Worm (Caenorhabditis elegans) whole organism, L4 larva: ENCODE data around the gene pyc-1.

ENCODE experiments used
- F26F4.8 ChIP-seq: fragments of 200-800 bp; sonication (Bioruptor generic); conservative IDR thresholded peaks from 2 replicates; pipeline ENCODE4 v1.3.6; 2022; ENCODE audit warnings: missing genetic modification characterization, missing compliant biosample characterization
- F37D6.2 ChIP-seq: sonication (generic microtip); optimal IDR thresholded peaks from 2 replicates; lab custom pipeline; 2016; ENCODE audit warnings: mild to moderate bottlenecking, missing genetic modification characterization, missing compliant biosample characterization
- F49E8.2 ChIP-seq: sonication (generic microtip); optimal IDR thresholded peaks from 2 replicates; lab custom pipeline; 2016; ENCODE audit warnings: missing compliant biosample characterization, mild to moderate bottlenecking, missing genetic modification characterization, borderline replicate concordance
- T20F7.1 ChIP-seq: fragments of 200-800 bp; sonication (Bioruptor generic); optimal IDR thresholded peaks from 2 replicates; lab custom pipeline; 2018; ENCODE audit warnings: mild to moderate bottlenecking, missing genetic modification characterization, missing compliant biosample characterization
- Y5F2A.4 ChIP-seq: fragments of 200-800 bp; sonication (Bioruptor generic); optimal IDR thresholded peaks from 2 replicates; lab custom pipeline; 2018; ENCODE audit warnings: mild to moderate bottlenecking, missing genetic modification characterization, missing compliant biosample characterization
- ZK337.2 ChIP-seq: fragments of 200-800 bp; sonication (Bioruptor generic); IDR thresholded peaks from 2 replicates; pipeline ENCODE4 v1.3.6; 2022; ENCODE audit warnings: missing genetic modification reagents, missing genetic modification characterization, missing compliant biosample characterization
- ZK546.5 ChIP-seq, 2 experiments: sonication (generic microtip); optimal IDR thresholded peaks; 2 replicates each; lab custom pipeline; 2017; ENCODE audit warnings: missing biosample characterization in 2 of 2, missing genetic modification characterization in 2 of 2
- ceh-20 ChIP-seq: fragments of 200-800 bp; sonication (Bioruptor generic); IDR thresholded peaks from 2 replicates; pipeline ENCODE4 v1.3.6; 2022; ENCODE audit warnings: missing genetic modification reagents, missing genetic modification characterization, missing compliant biosample characterization
- ceh-44 ChIP-seq: fragments of 200-800 bp; sonication (Bioruptor generic); IDR thresholded peaks from 2 replicates; pipeline ENCODE4 v1.3.6; 2022; ENCODE audit warnings: missing genetic modification reagents, missing genetic modification characterization, missing compliant biosample characterization
- ceh-62 ChIP-seq: sonication (generic microtip); optimal IDR thresholded peaks from 2 replicates; lab custom pipeline; 2017; ENCODE audit warnings: missing biosample characterization, missing genetic modification characterization
- ces-1 ChIP-seq: fragments of 150-350 bp; sonication (generic microtip); optimal IDR thresholded peaks from 4 replicates; lab custom pipeline; 2014; ENCODE audit warnings: missing biosample characterization, missing genetic modification reagents, missing genetic modification characterization
- cey-2 ChIP-seq: sonication (generic microtip); optimal IDR thresholded peaks from 3 replicates; lab custom pipeline; 2017; ENCODE audit warnings: missing genetic modification characterization, mild to moderate bottlenecking, missing compliant biosample characterization, antibody characterized with exemption, borderline replicate concordance; ENCODE audit not compliant: insufficient read depth
- dmd-6 ChIP-seq: fragments of 200-800 bp; sonication (Bioruptor generic); IDR thresholded peaks from 2 replicates; pipeline ENCODE4 v1.3.6; 2022; ENCODE audit warnings: missing genetic modification reagents, missing genetic modification characterization, missing compliant biosample characterization
- dmd-9 ChIP-seq: fragments of 200-800 bp; sonication (Bioruptor generic); IDR thresholded peaks from 2 replicates; pipeline ENCODE4 v1.3.6; 2022; ENCODE audit warnings: missing genetic modification reagents, missing genetic modification characterization, missing compliant biosample characterization
- dpl-1 ChIP-seq: fragments of 150-350 bp; optimal IDR thresholded peaks from 2 replicates; lab custom pipeline; 2014; ENCODE audit warnings: missing biosample characterization, missing genetic modification reagents, missing genetic modification characterization
- dve-1 ChIP-seq: sonication (generic microtip); optimal IDR thresholded peaks from 2 replicates; lab custom pipeline; 2017; ENCODE audit warnings: antibody characterized with exemption, mild to moderate bottlenecking, missing genetic modification characterization, missing compliant biosample characterization; ENCODE audit not compliant: insufficient read depth
- egl-27 ChIP-seq: sonication (generic microtip); optimal IDR thresholded peaks from 3 replicates; lab custom pipeline; 2017; ENCODE audit warnings: missing biosample characterization, missing genetic modification reagents, missing genetic modification characterization
- egl-43 ChIP-seq: fragments of 200-800 bp; sonication (Bioruptor generic); IDR thresholded peaks from 2 replicates; pipeline ENCODE4 v1.3.6; 2022; ENCODE audit warnings: missing genetic modification reagents, missing genetic modification characterization, missing compliant biosample characterization
- fkh-10 ChIP-seq: fragments of 150-350 bp; optimal IDR thresholded peaks from 2 replicates; lab custom pipeline; 2014; ENCODE audit warnings: missing biosample characterization, missing genetic modification reagents, missing genetic modification characterization
- fos-1 ChIP-seq: fragments of 150-350 bp; optimal IDR thresholded peaks from 2 replicates; lab custom pipeline; 2014; ENCODE audit warnings: missing biosample characterization, missing genetic modification characterization
- hif-1 ChIP-seq, 2 experiments: sonication (generic microtip); optimal IDR thresholded peaks; 2 replicates each; lab custom pipeline; 2016 to 2017; ENCODE audit warnings: missing compliant biosample characterization in 2 of 2, missing genetic modification characterization in 2 of 2, missing genetic modification reagents in 2 of 2, missing genotype in 2 of 2, mild to moderate bottlenecking in 1 of 2
- hlh-11 ChIP-seq: fragments of 200-800 bp; sonication (Bioruptor generic); optimal IDR thresholded peaks from 2 replicates; lab custom pipeline; 2018; ENCODE audit warnings: mild to moderate bottlenecking, missing genetic modification characterization, missing compliant biosample characterization
- lim-7 ChIP-seq: fragments of 200-800 bp; sonication (Bioruptor generic); IDR thresholded peaks from 2 replicates; pipeline ENCODE4 v1.3.6; 2022; ENCODE audit warnings: missing genetic modification characterization, missing compliant biosample characterization
- lin-29 ChIP-seq: fragments of 200-800 bp; sonication (Bioruptor generic); IDR thresholded peaks from 2 replicates; pipeline ENCODE4 v1.3.6; 2022; ENCODE audit warnings: missing genetic modification reagents, missing genetic modification characterization, missing compliant biosample characterization
- lin-38 ChIP-seq: fragments of 200-800 bp; sonication (Bioruptor generic); IDR thresholded peaks from 2 replicates; pipeline ENCODE4 v1.3.6; 2022; ENCODE audit warnings: missing genetic modification reagents, missing genetic modification characterization, missing compliant biosample characterization
- lin-39 ChIP-seq: fragments of 150-350 bp; optimal IDR thresholded peaks from 2 replicates; lab custom pipeline; 2014; ENCODE audit warnings: missing biosample characterization, missing genetic modification reagents, missing genetic modification characterization
- lir-3 ChIP-seq: sonication (generic microtip); optimal IDR thresholded peaks from 2 replicates; lab custom pipeline; 2016; ENCODE audit warnings: mild to moderate bottlenecking, missing genetic modification characterization, missing compliant biosample characterization
- lsy-2 ChIP-seq, 2 experiments: fragments of 150-350 bp in 1 of 2; sonication (generic microtip) in 1 of 2; optimal IDR thresholded peaks; 2 replicates each; lab custom pipeline; 2014 to 2017; ENCODE audit warnings: missing biosample characterization in 2 of 2, missing genetic modification characterization in 2 of 2
- mdl-1 ChIP-seq, 2 experiments: fragments of 150-350 bp in 1 of 2; sonication (generic microtip) in 1 of 2; optimal IDR thresholded peaks; 2 replicates each; lab custom pipeline; 2014 to 2017; ENCODE audit warnings: missing biosample characterization in 2 of 2, missing genetic modification characterization in 2 of 2
- mdt-29 ChIP-seq: fragments of 200-800 bp; sonication (Bioruptor generic); IDR thresholded peaks from 2 replicates; pipeline ENCODE4 v1.3.6; 2022; ENCODE audit warnings: missing genetic modification reagents, missing genetic modification characterization, missing compliant biosample characterization
- nhr-102 ChIP-seq: sonication (generic microtip); optimal IDR thresholded peaks from 2 replicates; lab custom pipeline; 2016; ENCODE audit warnings: mild to moderate bottlenecking, missing genetic modification characterization, moderate library complexity, missing compliant biosample characterization
- nhr-11 ChIP-seq: fragments of 150-350 bp; optimal IDR thresholded peaks from 2 replicates; lab custom pipeline; 2014; ENCODE audit warnings: missing biosample characterization, missing genetic modification characterization
- nhr-237 ChIP-seq: sonication (generic microtip); optimal IDR thresholded peaks from 2 replicates; lab custom pipeline; 2017; ENCODE audit warnings: missing biosample characterization, missing genetic modification characterization
- nhr-28 ChIP-seq: fragments of 150-350 bp; optimal IDR thresholded peaks from 2 replicates; lab custom pipeline; 2014; ENCODE audit warnings: missing biosample characterization, missing genetic modification characterization
- nhr-48 ChIP-seq: sonication (generic microtip); optimal IDR thresholded peaks from 2 replicates; lab custom pipeline; 2016; ENCODE audit warnings: mild to moderate bottlenecking, missing genetic modification characterization, missing compliant biosample characterization
- nhr-6 ChIP-seq: fragments of 150-350 bp; optimal IDR thresholded peaks from 2 replicates; lab custom pipeline; 2014; ENCODE audit warnings: missing biosample characterization, missing genetic modification characterization
- nhr-77 ChIP-seq: fragments of 150-350 bp; optimal IDR thresholded peaks from 2 replicates; lab custom pipeline; 2014; ENCODE audit warnings: missing biosample characterization, missing genetic modification characterization
- rbr-2 ChIP-seq: sonication (generic microtip); optimal IDR thresholded peaks from 2 replicates; lab custom pipeline; 2016; ENCODE audit warnings: missing genotype, missing genetic modification characterization, missing compliant biosample characterization
- saeg-2 ChIP-seq: fragments of 200-800 bp; sonication (Bioruptor generic); IDR thresholded peaks from 2 replicates; pipeline ENCODE4 v1.3.6; 2022; ENCODE audit warnings: missing genetic modification reagents, missing genetic modification characterization, missing compliant biosample characterization
- set-16 ChIP-seq: fragments of 200-800 bp; sonication (Bioruptor generic); IDR thresholded peaks from 2 replicates; pipeline ENCODE4 v1.3.6; 2022; ENCODE audit warnings: missing genetic modification reagents, missing genetic modification characterization, missing compliant biosample characterization
- snpc-1.2 ChIP-seq: fragments of 200-800 bp; sonication (Bioruptor generic); IDR thresholded peaks from 2 replicates; pipeline ENCODE4 v1.3.6; 2022; ENCODE audit warnings: missing genetic modification reagents, missing genetic modification characterization, missing compliant biosample characterization
- snpc-4 ChIP-seq: fragments of 150-350 bp; optimal IDR thresholded peaks from 2 replicates; lab custom pipeline; 2014; ENCODE audit warnings: missing biosample characterization, missing genetic modification characterization
- spr-1 ChIP-seq: sonication (generic microtip); optimal IDR thresholded peaks from 2 replicates; lab custom pipeline; 2016; ENCODE audit warnings: mild to moderate bottlenecking, missing genetic modification characterization, missing compliant biosample characterization
- tag-97 ChIP-seq: fragments of 200-800 bp; sonication (Bioruptor generic); IDR thresholded peaks from 2 replicates; pipeline ENCODE4 v1.3.6; 2022; ENCODE audit warnings: missing genetic modification characterization, missing compliant biosample characterization
- unc-62 ChIP-seq, 3 experiments: fragments of 150-350 bp in 1 of 3; sonication (generic microtip); optimal IDR thresholded peaks in 2 of 3; peaks in 1 of 3; 1 replicate in 1 of 3; 2 replicates in 2 of 3; lab custom pipeline; 2014 to 2017; ENCODE audit warnings: missing biosample characterization in 3 of 3, missing genetic modification characterization in 3 of 3, missing genetic modification reagents in 3 of 3, missing genotype in 1 of 3
- vab-7 ChIP-seq: fragments of 200-800 bp; sonication (Bioruptor generic); IDR thresholded peaks from 2 replicates; pipeline ENCODE4 v1.3.6; 2022; ENCODE audit warnings: missing genetic modification reagents, missing genetic modification characterization, missing compliant biosample characterization
- zag-1 ChIP-seq: fragments of 150-350 bp; optimal IDR thresholded peaks from 2 replicates; lab custom pipeline; 2014; ENCODE audit warnings: missing biosample characterization, missing genetic modification characterization
- zfp-2 ChIP-seq: sonication (generic microtip); optimal IDR thresholded peaks from 2 replicates; lab custom pipeline; 2016; ENCODE audit warnings: mild to moderate bottlenecking, missing genetic modification characterization, missing compliant biosample characterization

pyc-1 gene

ce11 chrV:11800486-11800885 is 21.8 kb downstream of the pyc-1 start:
- TF ChIP-seq vab-7 (GFP tag; lab: Robert Waterston, UW) (no peak), mdl-1 (tag; optimal IDR thresholded peaks at IDR 0.05; lab: Kevin White, UChicago) (peak in 1 of 2 experiments; percentile 17), dve-1 (tag; lab: Kevin White, UChicago) (peak; percentile 1), nhr-28 (tag; lab: Kevin White, UChicago) (peak; percentile 28), tag-97 (GFP tag; lab: Robert Waterston, UW) (no peak), hlh-11 (tag; lab: Kevin White, UChicago) (peak; percentile 20), lsy-2 (tag; optimal IDR thresholded peaks at IDR 0.05; lab: Kevin White, UChicago) (peak in 1 of 2 experiments; percentile 34), T20F7.1 (GFP tag; lab: Kevin White, UChicago) (peak; percentile 24), nhr-48 (peak; percentile 56), ZK546.5 (tag; optimal IDR thresholded peaks at IDR 0.05; lab: Kevin White, UChicago) (no peak), dpl-1 (no peak)

- TF ChIP-seq F26F4.8 (no peak), nhr-6 (tag; lab: Kevin White, UChicago) (no peak), nhr-77 (tag; lab: Kevin White, UChicago) (no peak), T20F7.1 (GFP tag; lab: Kevin White, UChicago) (no peak), ceh-44 (GFP tag; lab: Robert Waterston, UW) (no peak), lsy-2 (tag; optimal IDR thresholded peaks at IDR 0.05; lab: Kevin White, UChicago) (peak in 1 of 2 experiments; percentile 67), F37D6.2 (no peak), dmd-6 (GFP tag; lab: Robert Waterston, UW) (peak; percentile 82), nhr-28 (tag; lab: Kevin White, UChicago) (peak; percentile 32), ceh-20 (GFP tag; lab: Robert Waterston, UW) (peak; percentile 65; the same call in 1 of the 2 replicates), snpc-1.2 (no peak), fkh-10 (GFP tag; lab: Kevin White, UChicago) (no peak), mdt-29 (GFP tag; lab: Robert Waterston, UW) (no peak), set-16 (GFP tag; lab: Robert Waterston, UW) (no peak), lin-29 (GFP tag; lab: Robert Waterston, UW) (peak; percentile 63; the same call in 1 of the 2 replicates), F49E8.2 (tag; lab: Kevin White, UChicago) (no peak), ces-1 (GFP tag; lab: Kevin White, UChicago) (no peak), lin-39 (tag; lab: Kevin White, UChicago) (no peak), nhr-102 (tag; lab: Kevin White, UChicago) (peak; percentile 84), mdl-1 (tag; optimal IDR thresholded peaks at IDR 0.05; lab: Kevin White, UChicago) (peak; percentile 88 to 92), dmd-9 (GFP tag; lab: Robert Waterston, UW) (no peak), zag-1 (tag; lab: Kevin White, UChicago) (no peak), saeg-2 (GFP tag; lab: Robert Waterston, UW) (0 out of 2 replicates have a peak, but pooled peaks have one; percentile 5), zfp-2 (tag; lab: Kevin White, UChicago) (no peak), fos-1 (tag; lab: Kevin White, UChicago) (no peak), lir-3 (tag; lab: Kevin White, UChicago) (no peak), unc-62 (GFP tag; optimal IDR thresholded peaks at IDR 0.05 in 1 of 2; lab: Kevin White, UChicago) (peak in 1 of 2 experiments; percentile 93), unc-62 (tag; optimal IDR thresholded peaks at IDR 0.05; lab: Kevin White, UChicago) (no peak), Y5F2A.4 (GFP tag; lab: Kevin White, UChicago) (no peak), spr-1 (tag; lab: Kevin White, UChicago) (peak; percentile 84), nhr-237 (tag; lab: Kevin White, UChicago) (no peak), cey-2 (tag; lab: Kevin White, UChicago) (peak; percentile 96), rbr-2 (tag; lab: Kevin White, UChicago) (peak; percentile 30), ceh-62 (tag; lab: Kevin White, UChicago) (no peak), egl-27 (tag; lab: Kevin White, UChicago) (no peak), lin-38 (GFP tag; lab: Robert Waterston, UW) (peak; percentile 37; the same call in 1 of the 2 replicates), lim-7 (GFP tag; lab: Robert Waterston, UW) (no peak), egl-43 (GFP tag; lab: Robert Waterston, UW) (no peak), nhr-11 (tag; lab: Kevin White, UChicago) (peak; percentile 27), hif-1 (tag; optimal IDR thresholded peaks at IDR 0.05; lab: Kevin White, UChicago) (no peak), ZK337.2 (no peak), snpc-4 (tag; lab: Kevin White, UChicago) (no peak)
Measured at ce11 chrV:11799252-11799822, 23.0 kb downstream of the pyc-1 start.
